Fruit fly (Drosophila melanogaster): ENCODE results near the gene CG5004.

The CG5004 gene

dm6 chrX:17091062-17091904 lies 16.1 kb upstream of the CG5004 start, which contains the start of the genes CG16700 and CG4991:
Gene CG16700 (plus strand): TSS chrX:17091854.
Gene CG4991 (plus strand): TSS chrX:17091854.
- TF ChIP-seq wdn (GFP tag; IDR thresholded peaks at IDR 0.05) (peak; percentile 50), hbn (GFP tag; IDR thresholded peaks at IDR 0.05; ENCODE audit: partially characterized antibody) (no peak), CG1233 (GFP tag; optimal IDR thresholded peaks at IDR 0.05) (peak; percentile 72), CG16779 (GFP tag; IDR thresholded peaks at IDR 0.05) (no peak), CG7271 (tag; optimal IDR thresholded peaks at IDR 0.05) (no peak), Hr78 (GFP tag; optimal IDR thresholded peaks at IDR 0.05) (peak in 1 of 2 experiments; percentile 71), CG15073 (GFP tag; optimal IDR thresholded peaks at IDR 0.05) (no peak), CG3838 (GFP tag; optimal IDR thresholded peaks at IDR 0.05) (no peak), Hmr (GFP tag; optimal IDR thresholded peaks at IDR 0.05) (peak; percentile 86), CG8388 (GFP tag; optimal IDR thresholded peaks at IDR 0.05) (peak; percentile 77), CG30431 (GFP tag; optimal IDR thresholded peaks at IDR 0.05) (peak; percentile 42), CG12299 (tag; optimal IDR thresholded peaks at IDR 0.05) (peak; percentile 63), CG7987 (GFP tag; optimal IDR thresholded peaks at IDR 0.05) (no peak), CG8290 (GFP tag; optimal IDR thresholded peaks at IDR 0.05) (peak; percentile 24), CG8290 (tag; optimal IDR thresholded peaks at IDR 0.05) (peak in 1 of 2 experiments; percentile 38), CG11085 (GFP tag; IDR thresholded peaks at IDR 0.05) (peak; percentile 62; the same call in 1 of the 2 replicates), HmgD (GFP tag; optimal IDR thresholded peaks at IDR 0.05) (no peak), CG8924 (tag; optimal IDR thresholded peaks at IDR 0.05) (peak; percentile 91), CHES-1-like (GFP tag; optimal IDR thresholded peaks at IDR 0.05) (no peak), z (GFP tag; IDR thresholded peaks at IDR 0.05) (no peak), HmgZ (tag; optimal IDR thresholded peaks at IDR 0.05) (peak; percentile 3), prd (optimal IDR thresholded peaks at IDR 0.05) (no peak), prd (GFP tag; IDR thresholded peaks at IDR 0.05) (peak; percentile 87), Side (GFP tag; optimal IDR thresholded peaks at IDR 0.05) (no peak), Doc2 (GFP tag; IDR thresholded peaks at IDR 0.05) (no peak), cwo (GFP tag; optimal IDR thresholded peaks at IDR 0.05) (peak; percentile 76), ERR (GFP tag; optimal IDR thresholded peaks at IDR 0.05) (no peak), CG12236 (GFP tag; optimal IDR thresholded peaks at IDR 0.05) (no peak), E2f2 (GFP tag; IDR thresholded peaks at IDR 0.05) (peak; percentile 19; the same call in 1 of the 2 replicates), lbe (GFP tag; optimal IDR thresholded peaks at IDR 0.05) (no peak), CG17568 (GFP tag; optimal IDR thresholded peaks at IDR 0.05) (no peak), CG14860 (GFP tag; IDR thresholded peaks at IDR 0.05; ENCODE audit: partially characterized antibody) (no peak), CG12744 (GFP tag; optimal IDR thresholded peaks at IDR 0.05) (no peak), pnt (GFP tag; optimal IDR thresholded peaks at IDR 0.05) (no peak), CG8944 (GFP tag; optimal IDR thresholded peaks at IDR 0.05) (no peak), Mrtf (GFP tag; IDR thresholded peaks at IDR 0.05) (peak; percentile 58; the same call in 1 of the 3 replicates), CG6175 (GFP tag; IDR thresholded peaks at IDR 0.05) (0 out of 3 replicates have a peak, but pooled peaks have one; percentile 55), sima (GFP tag; optimal IDR thresholded peaks at IDR 0.05) (no peak), cato (GFP tag; optimal IDR thresholded peaks at IDR 0.05; ENCODE audit: borderline replicate concordance) (no peak), H15 (GFP tag; IDR thresholded peaks at IDR 0.05) (peak; percentile 59; the same call in 1 of the 3 replicates), Vsx1 (GFP tag; optimal IDR thresholded peaks at IDR 0.05) (peak; percentile 29), Hey (tag; optimal IDR thresholded peaks at IDR 0.05) (no peak), CG1603 (tag; optimal IDR thresholded peaks at IDR 0.05) (no peak), ac (GFP tag; optimal IDR thresholded peaks at IDR 0.05) (no peak), Dip2 (GFP tag; IDR thresholded peaks at IDR 0.05) (no peak), ap (GFP tag; IDR thresholded peaks at IDR 0.05) (no peak), Oaz (GFP tag; IDR thresholded peaks at IDR 0.05) (peak; percentile 43; the same call in 1 of the 2 replicates), gem (tag; optimal IDR thresholded peaks at IDR 0.05) (peak; percentile 93), Atf3 (GFP tag; optimal IDR thresholded peaks at IDR 0.05) (no peak), ro (GFP tag; IDR thresholded peaks at IDR 0.05) (peak; percentile 39; the same call in 1 of the 2 replicates)

All from whole organism, embryonic.